Fruit fly (Drosophila melanogaster): ENCODE measurements around the gene CG8028.

Gene CG8028

dm6 chrX:19289318-19289970, 9.3 kb upstream of the CG8028 start (continued):
- TF ChIP-seq CG12942 (GFP tag; optimal IDR thresholded peaks at IDR 0.05) (peak; percentile 79), bbx (GFP tag; IDR thresholded peaks at IDR 0.05; ENCODE audit: partially characterized antibody) (no peak), Doc2 (GFP tag; IDR thresholded peaks at IDR 0.05) (peak; percentile 65; the same call in 1 of the 2 replicates), Tbp (GFP tag; optimal IDR thresholded peaks at IDR 0.05) (no peak), CG17385 (GFP tag; optimal IDR thresholded peaks at IDR 0.05) (peak; percentile 87), CG18619 (GFP tag; optimal IDR thresholded peaks at IDR 0.05) (peak; percentile 73), Rx (GFP tag; IDR thresholded peaks at IDR 0.05) (peak; percentile 90), cg (GFP tag; optimal IDR thresholded peaks at IDR 0.05) (no peak), Bgb (GFP tag; IDR thresholded peaks at IDR 0.05; ENCODE audit: partially characterized antibody) (no peak), slou (GFP tag; optimal IDR thresholded peaks at IDR 0.05) (peak; percentile 70), Mad (GFP tag; optimal IDR thresholded peaks at IDR 0.05) (peak; percentile 83), CG6272 (GFP tag; IDR thresholded peaks at IDR 0.05) (peak; percentile 83), pita (GFP tag; optimal IDR thresholded peaks at IDR 0.05) (no peak), gce (GFP tag; IDR thresholded peaks at IDR 0.05) (peak; percentile 93)

dm6 chrX:19287784-19288183, 7.6 kb upstream of the CG8028 start:
- TF ChIP-seq Hey (tag; optimal IDR thresholded peaks at IDR 0.05) (peak; percentile 6), Bdp1 (GFP tag; optimal IDR thresholded peaks at IDR 0.05) (no peak), nom (GFP tag; optimal IDR thresholded peaks at IDR 0.05) (peak; percentile 43), CG2120 (GFP tag; optimal IDR thresholded peaks at IDR 0.05) (no peak), CG10959 (GFP tag; IDR thresholded peaks at IDR 0.05) (no peak), da (GFP tag; optimal IDR thresholded peaks at IDR 0.05) (no peak), CG10565 (GFP tag; optimal IDR thresholded peaks at IDR 0.05) (no peak), CG10366 (GFP tag; IDR thresholded peaks at IDR 0.05) (no peak), Spps (tag; optimal IDR thresholded peaks at IDR 0.05) (no peak), MBD-R2 (GFP tag; IDR thresholded peaks at IDR 0.05) (no peak), CG8281 (tag; optimal IDR thresholded peaks at IDR 0.05) (peak; percentile 99), lmd (GFP tag; IDR thresholded peaks at IDR 0.05) (no peak), pfk (GFP tag; optimal IDR thresholded peaks at IDR 0.05) (no peak), gcm (GFP tag; optimal IDR thresholded peaks at IDR 0.05) (no peak)

- TF ChIP-seq org-1 (GFP tag; optimal IDR thresholded peaks at IDR 0.05) (no peak), schlank (tag; optimal IDR thresholded peaks at IDR 0.05) (no peak), exex (tag; optimal IDR thresholded peaks at IDR 0.05) (peak; percentile 43), ftz-f1 (GFP tag; optimal IDR thresholded peaks at IDR 0.05) (no peak), grau (tag; optimal IDR thresholded peaks at IDR 0.05) (no peak), CG31441 (GFP tag; IDR thresholded peaks at IDR 0.05) (no peak), sug (tag; optimal IDR thresholded peaks at IDR 0.05) (peak; percentile 50), lab (GFP tag; optimal IDR thresholded peaks at IDR 0.05) (peak; percentile 60)
These were observed 6.1 kb upstream of the CG8028 start for dm6 chrX:19286235-19286634.

- peak in 1 of 2 experiments; percentile 10 for TF ChIP-seq Pdp1 (GFP tag; optimal IDR thresholded peaks at IDR 0.05)
- no peak for TF ChIP-seq inv (GFP tag; IDR thresholded peaks at IDR 0.05; ENCODE audit: partially characterized antibody)
- peak; percentile 40 for TF ChIP-seq cwo (GFP tag; optimal IDR thresholded peaks at IDR 0.05)
- TF ChIP-seq rib (GFP tag; IDR thresholded peaks at IDR 0.05) = 0 out of 2 replicates have a peak, but pooled peaks have one; percentile 45
- peak; percentile 70; the same call in 1 of the 4 replicates for TF ChIP-seq chinmo (GFP tag; IDR thresholded peaks at IDR 0.05; ENCODE audit: partially characterized antibody)
- no peak for TF ChIP-seq Rx (GFP tag; IDR thresholded peaks at IDR 0.05)
- TF ChIP-seq CG8281 (tag; optimal IDR thresholded peaks at IDR 0.05) = peak; percentile 97
- TF ChIP-seq CG4617 (GFP tag; optimal IDR thresholded peaks at IDR 0.05; ENCODE audit: borderline replicate concordance) = no peak
- peak; percentile 77 for TF ChIP-seq exex (tag; optimal IDR thresholded peaks at IDR 0.05)
- TF ChIP-seq mirr (GFP tag; optimal IDR thresholded peaks at IDR 0.05) = peak; percentile 47
- TF ChIP-seq CG34376 (GFP tag; optimal IDR thresholded peaks at IDR 0.05) = peak; percentile 48
- TF ChIP-seq BtbVII (GFP tag; optimal IDR thresholded peaks at IDR 0.05) = peak; percentile 26
- 0 out of 2 replicates have a peak, but pooled peaks have one; percentile 40 for TF ChIP-seq GATAe (GFP tag; conservative IDR thresholded peaks at IDR 0.05)
- TF ChIP-seq sug (tag; optimal IDR thresholded peaks at IDR 0.05) = peak; percentile 93
These were observed 5.3 kb upstream of the CG8028 start for dm6 chrX:19285441-19285840.
